Worm (Caenorhabditis elegans): ENCODE results near the gene F57G4.1.

DNA sequence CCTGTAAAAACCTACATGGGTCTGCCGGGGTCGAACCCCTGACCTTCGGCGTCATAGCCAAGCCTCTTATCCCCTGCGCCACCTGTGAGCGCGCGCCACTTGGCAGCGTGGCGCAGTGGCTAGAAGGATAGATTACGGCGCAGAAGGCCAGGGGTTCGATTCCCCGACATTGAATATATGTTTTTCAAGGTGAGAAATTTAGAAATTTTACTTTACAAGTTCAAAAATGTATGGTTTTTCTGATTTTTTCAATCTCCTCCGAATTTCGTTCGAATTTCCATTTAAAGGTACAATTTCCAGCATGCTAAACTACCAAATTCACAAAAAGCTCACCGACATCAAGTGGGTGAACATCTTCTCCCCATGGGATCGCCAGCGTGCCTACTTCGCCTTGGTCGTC, 36.7 kb downstream of the F57G4.1 start, which contains the start of gene dgat-2:
- TF ChIP-seq nfya-1 (tag; optimal IDR thresholded peaks at IDR 0.05) (no peak), ceh-24 (tag; optimal IDR thresholded peaks at IDR 0.05) (no peak), dve-1 (tag; optimal IDR thresholded peaks at IDR 0.05) (no peak), tbx-2 (tag; optimal IDR thresholded peaks at IDR 0.05) (no peak), nhr-11 (tag; optimal IDR thresholded peaks at IDR 0.05) (no peak), tbx-7 (tag; optimal IDR thresholded peaks at IDR 0.05) (no peak), C38D4.7 (GFP tag; optimal IDR thresholded peaks at IDR 0.05) (no peak), nhr-232 (tag; optimal IDR thresholded peaks at IDR 0.05) (no peak), madf-2 (tag; optimal IDR thresholded peaks at IDR 0.05) (no peak)
